Fruit fly (Drosophila melanogaster): ENCODE measurements around the gene CG3156.

The CG3156 gene

DNA sequence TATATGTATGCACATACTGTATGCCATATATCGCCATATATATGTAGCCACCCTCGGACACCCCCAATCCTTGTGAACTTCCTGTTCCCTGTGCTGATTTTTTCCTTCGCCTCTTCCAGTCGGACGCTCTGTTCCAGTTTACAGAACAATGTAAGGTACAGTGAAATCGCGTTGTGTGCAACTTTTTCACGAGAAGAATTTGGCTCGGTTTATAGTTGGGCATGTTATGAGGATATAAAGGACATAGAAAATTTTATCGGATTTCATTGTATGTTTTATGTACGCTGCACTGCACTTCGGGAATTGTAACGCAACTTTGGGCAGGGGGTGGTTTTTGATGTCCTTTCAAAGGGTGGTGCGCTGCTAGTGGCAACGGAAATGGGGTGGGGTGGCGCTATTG, 36.7 kb downstream of the CG3156 start (continued):
- TF ChIP-seq croc (GFP tag; conservative IDR thresholded peaks at IDR 0.05) = no peak
- TF ChIP-seq abd-A (tag; optimal IDR thresholded peaks at IDR 0.05) = peak; percentile 67
- TF ChIP-seq HmgZ (tag; optimal IDR thresholded peaks at IDR 0.05) = no peak
- TF ChIP-seq CG30403 (GFP tag; optimal IDR thresholded peaks at IDR 0.05) = no peak
- TF ChIP-seq pzg (GFP tag; optimal IDR thresholded peaks at IDR 0.05) = no peak
- TF ChIP-seq Atf3 (GFP tag; optimal IDR thresholded peaks at IDR 0.05) = no peak
- TF ChIP-seq CG12769 (tag; optimal IDR thresholded peaks at IDR 0.05) = peak; percentile 52
- TF ChIP-seq esg (GFP tag; conservative IDR thresholded peaks at IDR 0.05) = no peak
- TF ChIP-seq CG4730 (GFP tag; IDR thresholded peaks at IDR 0.05) = no peak
- TF ChIP-seq Drgx (GFP tag; IDR thresholded peaks at IDR 0.05) = 0 out of 2 replicates have a peak, but pooled peaks have one; percentile 18
- no peak for TF ChIP-seq CG18476 (GFP tag; optimal IDR thresholded peaks at IDR 0.05)
- no peak for TF ChIP-seq fd64A (GFP tag; optimal IDR thresholded peaks at IDR 0.05)
- TF ChIP-seq CG14441 (GFP tag; IDR thresholded peaks at IDR 0.05) = no peak
- no peak for TF ChIP-seq dan (GFP tag; IDR thresholded peaks at IDR 0.05)
- no peak for TF ChIP-seq zfh2 (GFP tag; optimal IDR thresholded peaks at IDR 0.05)
- no peak for TF ChIP-seq Bteb2 (GFP tag; optimal IDR thresholded peaks at IDR 0.05)
- no peak for TF ChIP-seq sr (GFP tag; IDR thresholded peaks at IDR 0.05)
- no peak for TF ChIP-seq CrebB (tag; optimal IDR thresholded peaks at IDR 0.05)
- TF ChIP-seq org-1 (GFP tag; optimal IDR thresholded peaks at IDR 0.05) = peak; percentile 10
- TF ChIP-seq CG2129 (GFP tag; IDR thresholded peaks at IDR 0.05; ENCODE audit: partially characterized antibody) = no peak
- no peak for TF ChIP-seq NC2β (GFP tag; optimal IDR thresholded peaks at IDR 0.05)
- peak; percentile 47 for TF ChIP-seq CG2678 (tag; optimal IDR thresholded peaks at IDR 0.05)
- TF ChIP-seq Kr (GFP tag; optimal IDR thresholded peaks at IDR 0.05) = no peak
- TF ChIP-seq CG4282 (GFP tag; optimal IDR thresholded peaks at IDR 0.05) = no peak
- no peak for TF ChIP-seq BtbVII (GFP tag; optimal IDR thresholded peaks at IDR 0.05)
- no peak for TF ChIP-seq CG15073 (GFP tag; optimal IDR thresholded peaks at IDR 0.05)
- no peak for TF ChIP-seq Stat92E (GFP tag; optimal IDR thresholded peaks at IDR 0.05)
- no peak for TF ChIP-seq fu2 (GFP tag; optimal IDR thresholded peaks at IDR 0.05)
- no peak for TF ChIP-seq CG9215 (GFP tag; IDR thresholded peaks at IDR 0.05)
- no peak for TF ChIP-seq CG6654 (GFP tag; optimal IDR thresholded peaks at IDR 0.05)
- TF ChIP-seq CG11093 (GFP tag; IDR thresholded peaks at IDR 0.05) = no peak
- TF ChIP-seq BEAF-32 (GFP tag; optimal IDR thresholded peaks at IDR 0.05) = no peak
- TF ChIP-seq gsb (GFP tag; IDR thresholded peaks at IDR 0.05) = no peak
- TF ChIP-seq CG9797 (GFP tag; optimal IDR thresholded peaks at IDR 0.05) = no peak
- TF ChIP-seq CG33557 (GFP tag; optimal IDR thresholded peaks at IDR 0.05) = no peak
- no peak for TF ChIP-seq bab2 (GFP tag; optimal IDR thresholded peaks at IDR 0.05)
- 0 out of 2 replicates have a peak, but pooled peaks have one; percentile 7 for TF ChIP-seq chm (GFP tag; IDR thresholded peaks at IDR 0.05)
- no peak for TF ChIP-seq Sin3A (optimal IDR thresholded peaks at IDR 0.05)
- no peak for TF ChIP-seq Nf-YC (tag; optimal IDR thresholded peaks at IDR 0.05)
- peak in 1 of 2 experiments; percentile 27 for TF ChIP-seq bsh (GFP tag; optimal IDR thresholded peaks at IDR 0.05)
- peak; percentile 22; the same call in 1 of the 2 replicates for TF ChIP-seq CG14014 (GFP tag; IDR thresholded peaks at IDR 0.05)
- no peak for TF ChIP-seq CG3838 (GFP tag; optimal IDR thresholded peaks at IDR 0.05)
- TF ChIP-seq B-H2 (GFP tag; optimal IDR thresholded peaks at IDR 0.05) = no peak
- peak; percentile 37; the same call in 1 of the 2 replicates for TF ChIP-seq Atf6 (GFP tag; IDR thresholded peaks at IDR 0.05)
- TF ChIP-seq D19B (GFP tag; optimal IDR thresholded peaks at IDR 0.05) = no peak
- TF ChIP-seq Hr51 (GFP tag; optimal IDR thresholded peaks at IDR 0.05) = peak in 1 of 2 experiments; percentile 52
- no peak for TF ChIP-seq CG10321 (GFP tag; IDR thresholded peaks at IDR 0.05)
- no peak for TF ChIP-seq CG2889 (GFP tag; IDR thresholded peaks at IDR 0.05)
- peak; percentile 29 for TF ChIP-seq Antp (GFP tag; optimal IDR thresholded peaks at IDR 0.05)
- TF ChIP-seq amos (GFP tag; IDR thresholded peaks at IDR 0.05; ENCODE audit: partially characterized antibody) = no peak
- 0 out of 2 replicates have a peak, but pooled peaks have one; percentile 8 for TF ChIP-seq sisA (GFP tag; IDR thresholded peaks at IDR 0.05)
- no peak for TF ChIP-seq CG7372 (GFP tag; IDR thresholded peaks at IDR 0.05)

Measured in whole organism, embryonic.